Worm (Caenorhabditis elegans) whole organism, L3 larva: Measurements from ENCODE around the gene F14H8.8.

ENCODE experiments used
- R02D3.7 ChIP-seq: fragments of 150-350 bp; optimal IDR thresholded peaks from 2 replicates; lab custom pipeline; 2014; ENCODE audit warnings: missing biosample characterization, missing genetic modification characterization
- ZK546.5 ChIP-seq: sonication (generic microtip); optimal IDR thresholded peaks from 2 replicates; lab custom pipeline; 2017; ENCODE audit warnings: missing biosample characterization, missing genetic modification characterization
- egl-27 ChIP-seq: sonication (generic microtip); optimal IDR thresholded peaks from 4 replicates; lab custom pipeline; 2017; ENCODE audit warnings: missing biosample characterization, missing genetic modification reagents, missing genetic modification characterization
- elt-2 ChIP-seq: sonication (generic microtip); optimal IDR thresholded peaks from 2 replicates; lab custom pipeline; 2016; ENCODE audit warnings: missing genetic modification reagents, mild to moderate bottlenecking, missing genetic modification characterization, missing compliant biosample characterization
- fos-1 ChIP-seq: fragments of 150-350 bp; optimal IDR thresholded peaks from 2 replicates; lab custom pipeline; 2014; ENCODE audit warnings: missing biosample characterization, missing genetic modification characterization
- hmg-11 ChIP-seq: sonication (generic microtip); optimal IDR thresholded peaks from 2 replicates; lab custom pipeline; 2016; ENCODE audit warnings: missing genetic modification characterization, missing compliant biosample characterization
- lin-39 ChIP-seq: fragments of 150-350 bp; optimal IDR thresholded peaks from 2 replicates; lab custom pipeline; 2018; ENCODE audit warnings: missing biosample characterization, missing genetic modification reagents, missing genetic modification characterization
- mdl-1 ChIP-seq: fragments of 150-350 bp; optimal IDR thresholded peaks from 2 replicates; lab custom pipeline; 2014; ENCODE audit warnings: missing biosample characterization, missing genetic modification characterization
- nhr-23 ChIP-seq: fragments of 150-350 bp; optimal IDR thresholded peaks from 2 replicates; lab custom pipeline; 2014; ENCODE audit warnings: missing biosample characterization, missing genetic modification reagents, missing genetic modification characterization
- nhr-28 ChIP-seq: fragments of 150-350 bp; optimal IDR thresholded peaks from 2 replicates; lab custom pipeline; 2014; ENCODE audit warnings: missing biosample characterization, missing genetic modification characterization
- nhr-43 ChIP-seq: sonication (generic microtip); optimal IDR thresholded peaks from 2 replicates; lab custom pipeline; 2016; ENCODE audit warnings: mild to moderate bottlenecking, missing genetic modification characterization, missing compliant biosample characterization; ENCODE audit not compliant: poor library complexity, severe bottlenecking
- pha-4 ChIP-seq: fragments of 150-350 bp; optimal IDR thresholded peaks from 2 replicates; lab custom pipeline; 2014; ENCODE audit warnings: missing biosample characterization, missing genetic modification reagents, missing genetic modification characterization
- skn-1 ChIP-seq: fragments of 150-350 bp; optimal IDR thresholded peaks from 2 replicates; lab custom pipeline; 2014; ENCODE audit warnings: missing biosample characterization, missing genetic modification characterization
- snpc-4 ChIP-seq: fragments of 150-350 bp; optimal IDR thresholded peaks from 2 replicates; lab custom pipeline; 2014; ENCODE audit warnings: missing biosample characterization, missing genetic modification characterization

- no peak for TF ChIP-seq elt-2 (tag; lab: Kevin White, UChicago)
- TF ChIP-seq egl-27 (tag; lab: Kevin White, UChicago) = no peak
- peak; percentile 3 for TF ChIP-seq nhr-43 (tag; lab: Kevin White, UChicago)
- TF ChIP-seq lin-39 (tag; lab: Kevin White, UChicago) = no peak
- TF ChIP-seq pha-4 (tag; lab: Kevin White, UChicago) = no peak
- TF ChIP-seq snpc-4 (tag; lab: Kevin White, UChicago) = peak; percentile 93
- no peak for TF ChIP-seq skn-1 (tag; lab: Kevin White, UChicago)
- peak; percentile 23 for TF ChIP-seq nhr-23 (tag; lab: Kevin White, UChicago)
- no peak for TF ChIP-seq fos-1 (tag; lab: Kevin White, UChicago)
- TF ChIP-seq nhr-28 = no peak
- no peak for TF ChIP-seq R02D3.7
- TF ChIP-seq hmg-11 = no peak
- no peak for TF ChIP-seq ZK546.5
- TF ChIP-seq mdl-1 (tag; lab: Kevin White, UChicago) = no peak
Measured at ce11 chrV:15028896-15029519, at the start of gene F14H8.8.
